1 worm cellular context compared by ENCODE assay signal in genomic region chrX:12661091-12661526, ce11.
A peak's percentile ranks its signal among the peaks of the same experiment; 100 is the strongest.
TF ChIP-seq lines count a peak whose summit lies in the region.

No protein-coding gene starts in this region.

TF ChIP-seq in whole organism, L4 larva, 104 proteins besides CTCF, POLR2A, EP300 and RAD21 (continued from another document):
- TF ChIP-seq hlh-11 (tag; optimal IDR thresholded peaks at IDR 0.05; lab: Kevin White, UChicago) (peak; percentile 73), daf-19 (GFP tag; conservative IDR thresholded peaks at IDR 0.05; lab: Robert Waterston, UW) (peak; percentile 61), lir-3 (tag; optimal IDR thresholded peaks at IDR 0.05; lab: Kevin White, UChicago) (peak; percentile 61), set-16 (GFP tag; IDR thresholded peaks at IDR 0.05; lab: Robert Waterston, UW) (peak; percentile 38; the same call in 1 of the 2 replicates), nhr-41 (GFP tag; IDR thresholded peaks at IDR 0.05; lab: Robert Waterston, UW) (no peak), ctbp-1 (GFP tag; IDR thresholded peaks at IDR 0.05; lab: Robert Waterston, UW) (peak; percentile 83), nhr-48 (tag; optimal IDR thresholded peaks at IDR 0.05; lab: Kevin White, UChicago) (peak; percentile 81), mep-1 (tag; optimal IDR thresholded peaks at IDR 0.05; lab: Kevin White, UChicago) (peak; percentile 74), lsy-2 (tag; optimal IDR thresholded peaks at IDR 0.05; lab: Kevin White, UChicago) (peak in 1 of 2 experiments; percentile 63), saeg-2 (GFP tag; IDR thresholded peaks at IDR 0.05; lab: Robert Waterston, UW) (no peak), madf-5 (GFP tag; IDR thresholded peaks at IDR 0.05; lab: Robert Waterston, UW) (peak in 1 of 2 experiments; percentile 75; a peak in 1 of 4 replicates), gei-8 (GFP tag; optimal IDR thresholded peaks at IDR 0.05; lab: Kevin White, UChicago) (peak; percentile 73), nhr-11 (tag; optimal IDR thresholded peaks at IDR 0.05; lab: Kevin White, UChicago) (no peak), F37D6.2 (tag; optimal IDR thresholded peaks at IDR 0.05; lab: Kevin White, UChicago) (peak; percentile 54), lin-38 (GFP tag; IDR thresholded peaks at IDR 0.05; lab: Robert Waterston, UW) (peak; percentile 66), unc-39 (tag; optimal IDR thresholded peaks at IDR 0.05; lab: Kevin White, UChicago) (no peak), F26F4.8 (GFP tag; conservative IDR thresholded peaks at IDR 0.05; lab: Robert Waterston, UW) (peak; percentile 70), mes-2 (tag; optimal IDR thresholded peaks at IDR 0.05; lab: Kevin White, UChicago; ENCODE audit: poor library complexity, severe bottlenecking) (peak; percentile 79), nhr-111 (GFP tag; optimal IDR thresholded peaks at IDR 0.05; lab: Kevin White, UChicago) (peak; percentile 47), hlh-30 (tag; optimal IDR thresholded peaks at IDR 0.05; lab: Kevin White, UChicago; ENCODE audit: insufficient read depth) (peak; percentile 95), vab-7 (GFP tag; IDR thresholded peaks at IDR 0.05; lab: Robert Waterston, UW) (peak; percentile 68; the same call in 1 of the 2 replicates), mdt-29 (GFP tag; IDR thresholded peaks at IDR 0.05; lab: Robert Waterston, UW) (no peak), nhr-102 (tag; optimal IDR thresholded peaks at IDR 0.05; lab: Kevin White, UChicago) (peak; percentile 82), nhr-25 (tag; optimal IDR thresholded peaks at IDR 0.05; lab: Kevin White, UChicago; ENCODE audit: borderline replicate concordance, insufficient read depth) (no peak), hif-1 (tag; optimal IDR thresholded peaks at IDR 0.05; lab: Kevin White, UChicago) (peak in 1 of 2 experiments; percentile 72), zip-11 (GFP tag; IDR thresholded peaks at IDR 0.05; lab: Robert Waterston, UW) (peak; percentile 57; the same call in 1 of the 2 replicates), Y48G9A.11 (GFP tag; IDR thresholded peaks at IDR 0.05; lab: Robert Waterston, UW) (peak; percentile 53; the same call in 1 of the 2 replicates), ceh-32 (tag; optimal IDR thresholded peaks at IDR 0.05; lab: Kevin White, UChicago; ENCODE audit: poor library complexity) (no peak), jun-1 (tag; optimal IDR thresholded peaks at IDR 0.05; lab: Kevin White, UChicago) (no peak), nhr-10 (tag; optimal IDR thresholded peaks at IDR 0.05; lab: Kevin White, UChicago) (no peak), T20F7.1 (GFP tag; optimal IDR thresholded peaks at IDR 0.05; lab: Kevin White, UChicago) (peak; percentile 29), ztf-11 (tag; optimal IDR thresholded peaks at IDR 0.05; lab: Kevin White, UChicago) (no peak), aly-2 (tag; optimal IDR thresholded peaks at IDR 0.05; lab: Kevin White, UChicago) (no peak), rbr-2 (tag; optimal IDR thresholded peaks at IDR 0.05; lab: Kevin White, UChicago) (peak; percentile 84), unc-130 (GFP tag; optimal IDR thresholded peaks at IDR 0.05; lab: Kevin White, UChicago) (peak; percentile 30)
